Worm (Caenorhabditis elegans) whole organism, L1 larva: ENCODE data around the gene C04A11.1.

Experiments used
- lin-13 ChIP-seq: fragments of 150-350 bp; optimal IDR thresholded peaks from 2 replicates; lab custom pipeline; 2014; ENCODE audit warnings: missing biosample characterization, missing genetic modification reagents, missing genetic modification characterization
- lsy-2 ChIP-seq, 2 experiments: fragments of 150-350 bp; optimal IDR thresholded peaks; 2 replicates each; lab custom pipeline; 2014; ENCODE audit warnings: missing biosample characterization in 2 of 2, missing genetic modification characterization in 2 of 2
- nhr-11 ChIP-seq: fragments of 150-350 bp; optimal IDR thresholded peaks from 2 replicates; lab custom pipeline; 2014; ENCODE audit warnings: missing biosample characterization, missing genetic modification characterization

- TF ChIP-seq lsy-2 (tag; optimal IDR thresholded peaks at IDR 0.05; lab: Kevin White, UChicago): no peak
- TF ChIP-seq lin-13 (GFP tag; lab: Kevin White, UChicago): no peak
- no peak for TF ChIP-seq nhr-11 (tag; lab: Kevin White, UChicago)
Observed at ce11 chrX:13687655-13688054, 27.3 kb downstream of the C04A11.1 start, which contains the start of gene adm-2.
